Worm (Caenorhabditis elegans) whole organism, L4 larva: ENCODE measurements around the gene B0250.18.

Experiments used
- D1046.2 ChIP-seq: fragments of 200-800 bp; sonication (Bioruptor generic); IDR thresholded peaks from 2 replicates; pipeline ENCODE4 v1.3.6; 2022; ENCODE audit warnings: missing genetic modification characterization, missing compliant biosample characterization
- F37D6.2 ChIP-seq: sonication (generic microtip); optimal IDR thresholded peaks from 2 replicates; lab custom pipeline; 2016; ENCODE audit warnings: mild to moderate bottlenecking, missing genetic modification characterization, missing compliant biosample characterization
- F44E2.7 ChIP-seq: fragments of 200-800 bp; sonication (Bioruptor generic); IDR thresholded peaks from 2 replicates; pipeline ENCODE4 v2.1.2; 2022; ENCODE audit warnings: missing genetic modification characterization, missing compliant biosample characterization
- F49E8.2 ChIP-seq: sonication (generic microtip); optimal IDR thresholded peaks from 2 replicates; lab custom pipeline; 2016; ENCODE audit warnings: missing compliant biosample characterization, mild to moderate bottlenecking, missing genetic modification characterization, borderline replicate concordance
- T20F7.1 ChIP-seq: fragments of 200-800 bp; sonication (Bioruptor generic); optimal IDR thresholded peaks from 2 replicates; lab custom pipeline; 2018; ENCODE audit warnings: mild to moderate bottlenecking, missing genetic modification characterization, missing compliant biosample characterization
- T26A8.4 ChIP-seq: fragments of 200-800 bp; sonication (Bioruptor generic); IDR thresholded peaks from 2 replicates; pipeline ENCODE4 v1.3.6; 2022; ENCODE audit warnings: missing genetic modification characterization, missing compliant biosample characterization
- Y105C5A.15 ChIP-seq: fragments of 200-800 bp; sonication (Bioruptor generic); IDR thresholded peaks from 2 replicates; pipeline ENCODE4 v1.3.6; 2022; ENCODE audit warnings: missing genetic modification characterization, missing compliant biosample characterization
- ZK546.5 ChIP-seq, 2 experiments: sonication (generic microtip); optimal IDR thresholded peaks; 2 replicates each; lab custom pipeline; 2017; ENCODE audit warnings: missing biosample characterization in 2 of 2, missing genetic modification characterization in 2 of 2
- aly-2 ChIP-seq: sonication (generic microtip); optimal IDR thresholded peaks from 2 replicates; lab custom pipeline; 2018; ENCODE audit warnings: missing biosample characterization, missing genetic modification characterization
- arid-1 ChIP-seq: fragments of 200-800 bp; sonication (Bioruptor generic); conservative IDR thresholded peaks from 2 replicates; pipeline ENCODE4 v1.3.6; 2022; ENCODE audit warnings: missing genetic modification reagents, missing genetic modification characterization, missing compliant biosample characterization
- ceh-28 ChIP-seq: fragments of 150-350 bp; optimal IDR thresholded peaks from 2 replicates; lab custom pipeline; 2014; ENCODE audit warnings: missing biosample characterization, missing genetic modification reagents, missing genetic modification characterization
- ceh-32 ChIP-seq: sonication (generic microtip); optimal IDR thresholded peaks from 2 replicates; lab custom pipeline; 2016; ENCODE audit warnings: mild to moderate bottlenecking, missing genetic modification characterization, missing compliant biosample characterization; ENCODE audit not compliant: poor library complexity
- ces-1 ChIP-seq: fragments of 150-350 bp; sonication (generic microtip); optimal IDR thresholded peaks from 4 replicates; lab custom pipeline; 2014; ENCODE audit warnings: missing biosample characterization, missing genetic modification reagents, missing genetic modification characterization
- cey-2 ChIP-seq: sonication (generic microtip); optimal IDR thresholded peaks from 3 replicates; lab custom pipeline; 2017; ENCODE audit warnings: missing genetic modification characterization, mild to moderate bottlenecking, missing compliant biosample characterization, antibody characterized with exemption, borderline replicate concordance; ENCODE audit not compliant: insufficient read depth
- daf-16 ChIP-seq, 3 experiments: sonication (generic microtip); optimal IDR thresholded peaks; 2 replicates each; lab custom pipeline; 2016 to 2017; ENCODE audit warnings: missing genetic modification characterization in 3 of 3, missing genetic modification reagents in 3 of 3, mild to moderate bottlenecking in 2 of 3, missing compliant biosample characterization in 2 of 3, missing biosample characterization in 1 of 3, moderate library complexity in 1 of 3
- dpl-1 ChIP-seq: fragments of 150-350 bp; optimal IDR thresholded peaks from 2 replicates; lab custom pipeline; 2014; ENCODE audit warnings: missing biosample characterization, missing genetic modification reagents, missing genetic modification characterization
- duxl-1 ChIP-seq: sonication (generic microtip); optimal IDR thresholded peaks from 2 replicates; lab custom pipeline; 2016; ENCODE audit warnings: mild to moderate bottlenecking, missing genetic modification characterization, moderate library complexity, missing compliant biosample characterization; ENCODE audit not compliant: poor library complexity
- dve-1 ChIP-seq: sonication (generic microtip); optimal IDR thresholded peaks from 2 replicates; lab custom pipeline; 2017; ENCODE audit warnings: antibody characterized with exemption, mild to moderate bottlenecking, missing genetic modification characterization, missing compliant biosample characterization; ENCODE audit not compliant: insufficient read depth
- fkh-10 ChIP-seq: fragments of 150-350 bp; optimal IDR thresholded peaks from 2 replicates; lab custom pipeline; 2014; ENCODE audit warnings: missing biosample characterization, missing genetic modification reagents, missing genetic modification characterization
- fos-1 ChIP-seq: fragments of 150-350 bp; optimal IDR thresholded peaks from 2 replicates; lab custom pipeline; 2014; ENCODE audit warnings: missing biosample characterization, missing genetic modification characterization
- gei-8 ChIP-seq: fragments of 200-800 bp; sonication (Bioruptor generic); optimal IDR thresholded peaks from 2 replicates; lab custom pipeline; 2018; ENCODE audit warnings: mild to moderate bottlenecking, missing genetic modification characterization, missing compliant biosample characterization
- hmg-1.1 ChIP-seq: fragments of 200-800 bp; sonication (Bioruptor generic); IDR thresholded peaks from 2 replicates; pipeline ENCODE4 v1.3.6; 2022; ENCODE audit warnings: missing genetic modification reagents, missing genetic modification characterization, missing compliant biosample characterization
- lim-7 ChIP-seq: fragments of 200-800 bp; sonication (Bioruptor generic); IDR thresholded peaks from 2 replicates; pipeline ENCODE4 v1.3.6; 2022; ENCODE audit warnings: missing genetic modification characterization, missing compliant biosample characterization
- lin-13 ChIP-seq: fragments of 150-350 bp; optimal IDR thresholded peaks from 2 replicates; lab custom pipeline; 2014; ENCODE audit warnings: missing biosample characterization, missing genetic modification reagents, missing genetic modification characterization
- lin-29 ChIP-seq: fragments of 200-800 bp; sonication (Bioruptor generic); IDR thresholded peaks from 2 replicates; pipeline ENCODE4 v1.3.6; 2022; ENCODE audit warnings: missing genetic modification reagents, missing genetic modification characterization, missing compliant biosample characterization
- lin-38 ChIP-seq: fragments of 200-800 bp; sonication (Bioruptor generic); IDR thresholded peaks from 2 replicates; pipeline ENCODE4 v1.3.6; 2022; ENCODE audit warnings: missing genetic modification reagents, missing genetic modification characterization, missing compliant biosample characterization
- lin-39 ChIP-seq: fragments of 150-350 bp; optimal IDR thresholded peaks from 2 replicates; lab custom pipeline; 2014; ENCODE audit warnings: missing biosample characterization, missing genetic modification reagents, missing genetic modification characterization
- lir-3 ChIP-seq: sonication (generic microtip); optimal IDR thresholded peaks from 2 replicates; lab custom pipeline; 2016; ENCODE audit warnings: mild to moderate bottlenecking, missing genetic modification characterization, missing compliant biosample characterization
- madf-5 ChIP-seq, 2 experiments: fragments of 200-800 bp; sonication (Bioruptor generic); IDR thresholded peaks; 2 replicates each; pipeline ENCODE4 v1.3.6; 2022; ENCODE audit warnings: missing compliant biosample characterization in 2 of 2, missing genetic modification characterization in 2 of 2
- mdt-29 ChIP-seq: fragments of 200-800 bp; sonication (Bioruptor generic); IDR thresholded peaks from 2 replicates; pipeline ENCODE4 v1.3.6; 2022; ENCODE audit warnings: missing genetic modification reagents, missing genetic modification characterization, missing compliant biosample characterization
- mes-2 ChIP-seq: sonication (generic microtip); optimal IDR thresholded peaks from 2 replicates; lab custom pipeline; 2016; ENCODE audit warnings: missing genotype, mild to moderate bottlenecking, missing genetic modification characterization, missing compliant biosample characterization; ENCODE audit not compliant: poor library complexity, severe bottlenecking
- mxl-2 ChIP-seq: fragments of 200-800 bp; sonication (Bioruptor generic); conservative IDR thresholded peaks from 2 replicates; pipeline ENCODE4 v1.3.6; 2022; ENCODE audit warnings: missing genetic modification reagents, missing genetic modification characterization, missing compliant biosample characterization
- nhr-102 ChIP-seq: sonication (generic microtip); optimal IDR thresholded peaks from 2 replicates; lab custom pipeline; 2016; ENCODE audit warnings: mild to moderate bottlenecking, missing genetic modification characterization, moderate library complexity, missing compliant biosample characterization
- nhr-111 ChIP-seq: fragments of 200-800 bp; sonication (Bioruptor generic); optimal IDR thresholded peaks from 2 replicates; lab custom pipeline; 2018; ENCODE audit warnings: mild to moderate bottlenecking, missing genetic modification characterization, missing compliant biosample characterization
- nhr-48 ChIP-seq: sonication (generic microtip); optimal IDR thresholded peaks from 2 replicates; lab custom pipeline; 2016; ENCODE audit warnings: mild to moderate bottlenecking, missing genetic modification characterization, missing compliant biosample characterization
- nhr-76 ChIP-seq: fragments of 150-350 bp; optimal IDR thresholded peaks from 2 replicates; lab custom pipeline; 2014; ENCODE audit warnings: missing biosample characterization, missing genetic modification characterization
- pha-4 ChIP-seq, 2 experiments: fragments of 150-350 bp in 1 of 2; fragments of 200-800 bp in 1 of 2; sonication (Bioruptor generic) in 1 of 2; IDR thresholded peaks in 1 of 2; optimal IDR thresholded peaks in 1 of 2; 2 replicates each; pipeline versions ENCODE4 v1.3.6 to Lab custom; 2014 to 2022; ENCODE audit warnings: missing genetic modification characterization in 2 of 2, missing genetic modification reagents in 2 of 2, missing biosample characterization in 1 of 2, missing compliant biosample characterization in 1 of 2
- pqm-1 ChIP-seq: sonication (generic microtip); optimal IDR thresholded peaks from 2 replicates; lab custom pipeline; 2017; ENCODE audit warnings: missing biosample characterization, missing genetic modification characterization
- rbr-2 ChIP-seq: sonication (generic microtip); optimal IDR thresholded peaks from 2 replicates; lab custom pipeline; 2016; ENCODE audit warnings: missing genotype, missing genetic modification characterization, missing compliant biosample characterization
- saeg-2 ChIP-seq: fragments of 200-800 bp; sonication (Bioruptor generic); IDR thresholded peaks from 2 replicates; pipeline ENCODE4 v1.3.6; 2022; ENCODE audit warnings: missing genetic modification reagents, missing genetic modification characterization, missing compliant biosample characterization
- sdz-12 ChIP-seq: fragments of 200-800 bp; sonication (Bioruptor generic); optimal IDR thresholded peaks from 2 replicates; lab custom pipeline; 2018; ENCODE audit warnings: mild to moderate bottlenecking, missing genetic modification characterization, missing compliant biosample characterization
- skn-1 ChIP-seq: fragments of 150-350 bp; optimal IDR thresholded peaks from 2 replicates; lab custom pipeline; 2014; ENCODE audit warnings: missing biosample characterization, missing genetic modification characterization
- unc-39 ChIP-seq: sonication (generic microtip); optimal IDR thresholded peaks from 2 replicates; lab custom pipeline; 2017; ENCODE audit warnings: missing biosample characterization, missing genetic modification characterization
- unc-62 ChIP-seq, 3 experiments: fragments of 150-350 bp in 1 of 3; sonication (generic microtip); optimal IDR thresholded peaks in 2 of 3; peaks in 1 of 3; 1 replicate in 1 of 3; 2 replicates in 2 of 3; lab custom pipeline; 2014 to 2017; ENCODE audit warnings: missing biosample characterization in 3 of 3, missing genetic modification characterization in 3 of 3, missing genetic modification reagents in 3 of 3, missing genotype in 1 of 3
- zag-1 ChIP-seq: fragments of 150-350 bp; optimal IDR thresholded peaks from 2 replicates; lab custom pipeline; 2014; ENCODE audit warnings: missing biosample characterization, missing genetic modification characterization
- zfp-3 ChIP-seq: fragments of 200-800 bp; sonication (Bioruptor generic); conservative IDR thresholded peaks from 2 replicates; pipeline ENCODE4 v1.3.6; 2022; ENCODE audit warnings: missing genetic modification reagents, missing genetic modification characterization, missing compliant biosample characterization
- zip-11 ChIP-seq: fragments of 200-800 bp; sonication (Bioruptor generic); IDR thresholded peaks from 2 replicates; pipeline ENCODE4 v1.3.6; 2022; ENCODE audit warnings: missing genetic modification characterization, missing compliant biosample characterization
- ztf-11 ChIP-seq: fragments of 150-350 bp; optimal IDR thresholded peaks from 2 replicates; lab custom pipeline; 2014; ENCODE audit warnings: missing biosample characterization, missing genetic modification characterization

B0250.18 gene

DNA sequence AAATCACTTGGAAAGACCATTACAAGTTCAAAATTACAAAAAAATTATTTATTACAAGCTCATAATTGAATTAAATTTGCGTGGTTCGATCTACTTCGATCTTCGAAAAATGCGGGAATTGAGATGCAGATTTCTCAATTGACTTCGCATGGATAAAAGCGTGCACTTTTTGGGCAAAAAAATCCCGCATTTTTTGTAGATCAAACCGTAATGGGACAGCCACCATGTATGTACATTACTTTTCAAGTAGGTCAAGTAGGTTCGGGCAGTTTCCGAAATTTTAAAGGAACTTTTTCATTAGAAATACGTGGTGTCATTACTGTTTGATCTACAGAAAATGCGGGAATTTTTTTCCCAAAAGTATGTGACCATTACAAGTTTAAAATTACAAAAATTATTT lies 36.8 kb upstream of the B0250.18 start (continued):
- TF ChIP-seq mes-2 (tag; lab: Kevin White, UChicago) (no peak), F44E2.7 (GFP tag; lab: Robert Waterston, UW) (peak; percentile 57; the same call in 1 of the 2 replicates), nhr-48 (tag; lab: Kevin White, UChicago) (peak; percentile 16), lir-3 (no peak), fkh-10 (GFP tag; lab: Kevin White, UChicago) (no peak), mxl-2 (GFP tag; lab: Robert Waterston, UW) (0 out of 2 replicates have a peak, but pooled peaks have one; percentile 19), pqm-1 (peak; percentile 30), lin-38 (GFP tag; lab: Robert Waterston, UW) (peak; percentile 55), daf-16 (GFP tag; optimal IDR thresholded peaks at IDR 0.05; lab: Kevin White, UChicago) (peak in 1 of 2 experiments; percentile 23), daf-16 (tag; optimal IDR thresholded peaks at IDR 0.05; lab: Kevin White, UChicago) (peak; percentile 18), ceh-32 (tag; lab: Kevin White, UChicago) (no peak), unc-62 (GFP tag; optimal IDR thresholded peaks at IDR 0.05 in 1 of 2; lab: Kevin White, UChicago) (peak in 1 of 2 experiments; percentile 32), unc-62 (tag; optimal IDR thresholded peaks at IDR 0.05; lab: Kevin White, UChicago) (no peak), duxl-1 (no peak), saeg-2 (0 out of 2 replicates have a peak, but pooled peaks have one; percentile 49), aly-2 (tag; lab: Kevin White, UChicago) (no peak), D1046.2 (GFP tag; lab: Robert Waterston, UW) (0 out of 2 replicates have a peak, but pooled peaks have one; percentile 10), cey-2 (tag; lab: Kevin White, UChicago) (no peak), T20F7.1 (GFP tag; lab: Kevin White, UChicago) (peak; percentile 40), zfp-3 (peak; percentile 94), T26A8.4 (GFP tag; lab: Robert Waterston, UW) (0 out of 2 replicates have a peak, but pooled peaks have one; percentile 23), arid-1 (peak; percentile 41; the same call in 1 of the 2 replicates), zag-1 (tag; lab: Kevin White, UChicago) (no peak), F37D6.2 (no peak), lin-29 (GFP tag; lab: Robert Waterston, UW) (no peak), mdt-29 (GFP tag; lab: Robert Waterston, UW) (peak; percentile 50; the same call in 1 of the 2 replicates), lin-13 (GFP tag; lab: Kevin White, UChicago) (no peak), fos-1 (no peak), madf-5 (GFP tag; IDR thresholded peaks at IDR 0.05; lab: Robert Waterston, UW) (no peak), zip-11 (GFP tag; lab: Robert Waterston, UW) (no peak), lin-39 (no peak), dpl-1 (GFP tag; lab: Kevin White, UChicago) (no peak), gei-8 (GFP tag; lab: Kevin White, UChicago) (peak; percentile 70), rbr-2 (tag; lab: Kevin White, UChicago) (no peak), ZK546.5 (tag; optimal IDR thresholded peaks at IDR 0.05; lab: Kevin White, UChicago) (no peak), nhr-102 (tag; lab: Kevin White, UChicago) (peak; percentile 50), nhr-76 (no peak), sdz-12 (GFP tag; lab: Kevin White, UChicago) (no peak), F49E8.2 (peak; percentile 0), dve-1 (tag; lab: Kevin White, UChicago) (peak; percentile 26), Y105C5A.15 (GFP tag; lab: Robert Waterston, UW) (no peak; the same call in 1 of the 2 replicates), skn-1 (tag; lab: Kevin White, UChicago) (no peak), pha-4 (GFP tag; IDR thresholded peaks at IDR 0.05; lab: Robert Waterston, UW) (no peak), pha-4 (tag; optimal IDR thresholded peaks at IDR 0.05; lab: Kevin White, UChicago) (no peak), ztf-11 (no peak), unc-39 (no peak), ceh-28 (no peak), nhr-111 (GFP tag; lab: Kevin White, UChicago) (no peak), hmg-1.1 (GFP tag; lab: Robert Waterston, UW) (no peak), lim-7 (no peak), ces-1 (GFP tag; lab: Kevin White, UChicago) (no peak)
